Worm (Caenorhabditis elegans) whole organism, mixed stage, embryonic: ENCODE data around the gene R74.2.

Experiments used
- ceh-39 ChIP-seq: fragments of 150-350 bp; optimal IDR thresholded peaks from 2 replicates; lab custom pipeline; 2014; ENCODE audit warnings: missing biosample characterization, missing genetic modification characterization
- elt-1 ChIP-seq: sonication (generic microtip); optimal IDR thresholded peaks from 2 replicates; lab custom pipeline; 2017; ENCODE audit warnings: missing genetic modification characterization, mild to moderate bottlenecking, missing compliant biosample characterization, antibody characterized with exemption, moderate library complexity, borderline replicate concordance; ENCODE audit not compliant: insufficient read depth
- mep-1 ChIP-seq: fragments of 150-350 bp; optimal IDR thresholded peaks from 2 replicates; lab custom pipeline; 2017; ENCODE audit warnings: missing biosample characterization, missing genetic modification reagents, missing genetic modification characterization, inconsistent platforms
- nhr-2 ChIP-seq: fragments of 150-350 bp; optimal IDR thresholded peaks from 2 replicates; lab custom pipeline; 2014; ENCODE audit warnings: missing biosample characterization, missing genetic modification characterization
- nhr-237 ChIP-seq: fragments of 150-350 bp; optimal IDR thresholded peaks from 2 replicates; lab custom pipeline; 2014; ENCODE audit warnings: missing biosample characterization, missing genetic modification characterization
- nhr-28 ChIP-seq: fragments of 150-350 bp; optimal IDR thresholded peaks from 2 replicates; lab custom pipeline; 2014; ENCODE audit warnings: missing biosample characterization, missing genetic modification characterization
- snpc-4 ChIP-seq: fragments of 150-350 bp; optimal IDR thresholded peaks from 2 replicates; lab custom pipeline; 2014; ENCODE audit warnings: missing biosample characterization, missing genetic modification characterization
- sptf-1 ChIP-seq: sonication (generic microtip); optimal IDR thresholded peaks from 2 replicates; lab custom pipeline; 2017; ENCODE audit warnings: mild to moderate bottlenecking, missing genetic modification characterization, moderate library complexity, missing compliant biosample characterization

DNA sequence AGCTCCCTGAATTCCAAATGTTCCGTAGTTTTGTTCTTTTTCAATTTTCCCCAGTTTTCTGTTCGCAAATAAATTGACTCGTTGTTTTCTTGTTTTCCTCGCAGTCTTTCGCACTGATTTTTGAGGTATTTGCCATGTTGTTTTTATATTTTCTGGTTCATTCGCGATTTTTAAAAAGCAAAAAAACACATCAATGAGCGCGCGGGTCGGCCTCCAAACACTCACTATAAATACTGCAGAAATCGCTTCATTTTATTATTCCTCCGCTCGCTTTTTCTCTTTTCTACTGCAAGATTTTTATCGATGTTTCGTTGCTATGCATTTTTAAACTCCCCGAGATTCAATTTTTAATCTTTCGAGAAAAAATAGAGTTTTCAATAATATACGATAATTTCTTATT lies 35.1 kb upstream of the R74.2 start:
- TF ChIP-seq elt-1 (tag; lab: Kevin White, UChicago) (no peak), ceh-39 (tag; lab: Kevin White, UChicago) (no peak), nhr-28 (tag; lab: Kevin White, UChicago) (no peak), sptf-1 (no peak), nhr-237 (tag; lab: Kevin White, UChicago) (no peak), nhr-2 (no peak), mep-1 (tag; lab: Kevin White, UChicago) (no peak), snpc-4 (tag; lab: Kevin White, UChicago) (no peak)
